Fruit fly (Drosophila melanogaster): ENCODE measurements around the gene CG9098.
A peak's percentile ranks its signal among the peaks of the same experiment; 100 is the strongest.

CG9098 gene

dm6 chr2L:6019352-6020131, 7.4 kb upstream of the CG9098 start, which contains the start of gene H2.0 (continued):
- TF ChIP-seq CG4617 (GFP tag; optimal IDR thresholded peaks at IDR 0.05; ENCODE audit: borderline replicate concordance) (no peak), CG34224 (GFP tag; IDR thresholded peaks at IDR 0.05; ENCODE audit: partially characterized antibody) (no peak), CG31365 (tag; optimal IDR thresholded peaks at IDR 0.05) (no peak), CG12104 (GFP tag; optimal IDR thresholded peaks at IDR 0.05) (no peak), Hand (GFP tag; optimal IDR thresholded peaks at IDR 0.05) (no peak), Hmx (GFP tag; optimal IDR thresholded peaks at IDR 0.05) (no peak), Gsc (GFP tag; IDR thresholded peaks at IDR 0.05) (no peak), CG6813 (GFP tag; optimal IDR thresholded peaks at IDR 0.05) (peak; percentile 42), Med (GFP tag) (peak; percentile 26), CHES-1-like (GFP tag; optimal IDR thresholded peaks at IDR 0.05) (no peak), HHEX (GFP tag; optimal IDR thresholded peaks at IDR 0.05) (no peak), CG10543 (GFP tag; optimal IDR thresholded peaks at IDR 0.05) (peak; percentile 26), seq (GFP tag; IDR thresholded peaks at IDR 0.05) (no peak), Meics (GFP tag; optimal IDR thresholded peaks at IDR 0.05) (no peak), Mes4 (GFP tag; optimal IDR thresholded peaks at IDR 0.05) (no peak), CG32772 (GFP tag; IDR thresholded peaks at IDR 0.05) (no peak), usp (GFP tag; optimal IDR thresholded peaks at IDR 0.05) (no peak), Usf (GFP tag; optimal IDR thresholded peaks at IDR 0.05) (no peak), CG17612 (GFP tag; IDR thresholded peaks at IDR 0.05) (no peak), Ravus (GFP tag; IDR thresholded peaks at IDR 0.05) (no peak), CG14441 (GFP tag; IDR thresholded peaks at IDR 0.05) (no peak), tna (GFP tag; IDR thresholded peaks at IDR 0.05; ENCODE audit: partially characterized antibody) (no peak), mam (GFP tag; optimal IDR thresholded peaks at IDR 0.05) (no peak), CG6175 (GFP tag; IDR thresholded peaks at IDR 0.05) (no peak), psq (GFP tag; optimal IDR thresholded peaks at IDR 0.05) (no peak), trem (tag; optimal IDR thresholded peaks at IDR 0.05) (peak; percentile 23), Ets97D (GFP tag; optimal IDR thresholded peaks at IDR 0.05) (no peak), tio (GFP tag; optimal IDR thresholded peaks at IDR 0.05) (peak; percentile 58), zfh1 (GFP tag; IDR thresholded peaks at IDR 0.05) (0 out of 3 replicates have a peak, but pooled peaks have one; percentile 23), CG18476 (GFP tag; optimal IDR thresholded peaks at IDR 0.05) (no peak), Spps (tag; optimal IDR thresholded peaks at IDR 0.05) (peak; percentile 13), CG18764 (GFP tag; optimal IDR thresholded peaks at IDR 0.05) (no peak), CG9609 (GFP tag; optimal IDR thresholded peaks at IDR 0.05) (no peak), CG13624 (GFP tag; optimal IDR thresholded peaks at IDR 0.05) (no peak), CG1647 (GFP tag; optimal IDR thresholded peaks at IDR 0.05) (no peak), HLH54F (GFP tag; optimal IDR thresholded peaks at IDR 0.05) (no peak), Lhr (GFP tag; optimal IDR thresholded peaks at IDR 0.05) (no peak), ro (GFP tag; IDR thresholded peaks at IDR 0.05) (no peak), danr (GFP tag; IDR thresholded peaks at IDR 0.05) (0 out of 2 replicates have a peak, but pooled peaks have one; percentile 11), CG3847 (GFP tag; IDR thresholded peaks at IDR 0.05) (no peak), zen2 (GFP tag; IDR thresholded peaks at IDR 0.05; ENCODE audit: partially characterized antibody) (no peak), mld (GFP tag; IDR thresholded peaks at IDR 0.05; ENCODE audit: partially characterized antibody) (no peak), CG15073 (GFP tag; optimal IDR thresholded peaks at IDR 0.05) (no peak), Drgx (GFP tag; IDR thresholded peaks at IDR 0.05) (peak; percentile 7; the same call in 1 of the 2 replicates), CG1024 (GFP tag; IDR thresholded peaks at IDR 0.05) (0 out of 2 replicates have a peak, but pooled peaks have one; percentile 17), Hr51 (GFP tag; optimal IDR thresholded peaks at IDR 0.05) (no peak), NFAT (GFP tag; IDR thresholded peaks at IDR 0.05) (no peak), HmgD (GFP tag; optimal IDR thresholded peaks at IDR 0.05) (no peak), CG17359 (tag; optimal IDR thresholded peaks at IDR 0.05) (no peak), wor (GFP tag; IDR thresholded peaks at IDR 0.05) (no peak)

Measured in whole organism, embryonic.